Worm (Caenorhabditis elegans) whole organism, young adult: ENCODE measurements around the gene egl-1.

Experiments used
- B0261.1 ChIP-seq: sonication (generic microtip); optimal IDR thresholded peaks from 2 replicates; lab custom pipeline; 2016; ENCODE audit warnings: mild to moderate bottlenecking, missing genetic modification characterization, moderate library complexity, missing compliant biosample characterization
- F33H1.4 ChIP-seq: fragments of 200-800 bp; sonication (Bioruptor generic); IDR thresholded peaks from 2 replicates; pipeline ENCODE4 v1.3.6; 2022; ENCODE audit warnings: missing genetic modification reagents, missing genetic modification characterization, missing compliant biosample characterization
- F37B4.10 ChIP-seq: fragments of 200-800 bp; sonication (Bioruptor generic); IDR thresholded peaks from 2 replicates; pipeline ENCODE4 v1.3.6; 2022; ENCODE audit warnings: missing genetic modification characterization, missing compliant biosample characterization
- F55B11.4 ChIP-seq: sonication (generic microtip); optimal IDR thresholded peaks from 2 replicates; lab custom pipeline; 2016; ENCODE audit warnings: missing compliant biosample characterization, missing genetic modification characterization, borderline replicate concordance; ENCODE audit not compliant: insufficient read depth
- F57A8.1 ChIP-seq: fragments of 200-800 bp; sonication (Bioruptor generic); optimal IDR thresholded peaks from 2 replicates; lab custom pipeline; 2018; ENCODE audit warnings: mild to moderate bottlenecking, missing genetic modification characterization, moderate library complexity, missing compliant biosample characterization
- K12H6.12 ChIP-seq: fragments of 200-800 bp; sonication (Bioruptor generic); optimal IDR thresholded peaks from 2 replicates; lab custom pipeline; 2018; ENCODE audit warnings: mild to moderate bottlenecking, missing genetic modification characterization, missing compliant biosample characterization
- T26A5.8 ChIP-seq: sonication (generic microtip); optimal IDR thresholded peaks from 2 replicates; lab custom pipeline; 2016; ENCODE audit warnings: missing genetic modification characterization, missing compliant biosample characterization
- Y53F4B.3 ChIP-seq: fragments of 200-800 bp; sonication (Bioruptor generic); IDR thresholded peaks from 2 replicates; pipeline ENCODE4 v1.3.6; 2022; ENCODE audit warnings: missing genetic modification reagents, missing genetic modification characterization, missing compliant biosample characterization
- Y53G8AR.9 ChIP-seq: fragments of 200-800 bp; sonication (Bioruptor generic); conservative IDR thresholded peaks from 2 replicates; pipeline ENCODE4 v1.3.6; 2022; ENCODE audit warnings: missing genetic modification reagents, missing genetic modification characterization, missing compliant biosample characterization
- Y67H2A.10 ChIP-seq: fragments of 200-800 bp; sonication (Bioruptor generic); conservative IDR thresholded peaks from 2 replicates; pipeline ENCODE4 v1.3.6; 2022; ENCODE audit warnings: missing genetic modification reagents, missing genetic modification characterization, missing compliant biosample characterization
- aptf-2 ChIP-seq: fragments of 200-800 bp; sonication (Bioruptor generic); conservative IDR thresholded peaks from 2 replicates; pipeline ENCODE4 v1.3.6; 2022; ENCODE audit warnings: missing genetic modification reagents, missing genetic modification characterization, missing compliant biosample characterization
- attf-3 ChIP-seq: fragments of 200-800 bp; sonication (Bioruptor generic); conservative IDR thresholded peaks from 2 replicates; pipeline ENCODE4 v1.3.6; 2022; ENCODE audit warnings: missing genetic modification reagents, missing genetic modification characterization, missing compliant biosample characterization
- attf-5 ChIP-seq: fragments of 200-800 bp; sonication (Bioruptor generic); optimal IDR thresholded peaks from 2 replicates; lab custom pipeline; 2018; ENCODE audit warnings: mild to moderate bottlenecking, missing genetic modification characterization, missing compliant biosample characterization
- attf-6 ChIP-seq: fragments of 200-800 bp; sonication (Bioruptor generic); IDR thresholded peaks from 2 replicates; pipeline ENCODE4 v1.3.6; 2022; ENCODE audit warnings: missing genetic modification reagents, missing genetic modification characterization, missing compliant biosample characterization
- bed-1 ChIP-seq: fragments of 200-800 bp; sonication (Bioruptor generic); IDR thresholded peaks from 2 replicates; pipeline ENCODE4 v1.3.6; 2022; ENCODE audit warnings: missing genetic modification reagents, missing genetic modification characterization, missing compliant biosample characterization
- ccch-3 ChIP-seq: fragments of 200-800 bp; sonication (Bioruptor generic); optimal IDR thresholded peaks from 2 replicates; lab custom pipeline; 2018; ENCODE audit warnings: mild to moderate bottlenecking, missing genetic modification characterization, missing compliant biosample characterization
- ceh-100 ChIP-seq: fragments of 200-800 bp; sonication (Bioruptor generic); IDR thresholded peaks from 2 replicates; pipeline ENCODE4 v1.3.6; 2022; ENCODE audit warnings: missing genetic modification reagents, missing genetic modification characterization, missing compliant biosample characterization
- ceh-27 ChIP-seq: fragments of 200-800 bp; sonication (Bioruptor generic); optimal IDR thresholded peaks from 2 replicates; lab custom pipeline; 2018; ENCODE audit warnings: mild to moderate bottlenecking, missing genetic modification characterization, moderate library complexity, missing compliant biosample characterization
- dpff-1 ChIP-seq: sonication (generic microtip); optimal IDR thresholded peaks from 2 replicates; lab custom pipeline; 2017; ENCODE audit warnings: mild to moderate bottlenecking, missing genetic modification characterization, missing compliant biosample characterization
- egrh-3 ChIP-seq: fragments of 200-800 bp; sonication (Bioruptor generic); IDR thresholded peaks from 2 replicates; pipeline ENCODE4 v1.3.6; 2022; ENCODE audit warnings: missing genetic modification reagents, missing genetic modification characterization, missing compliant biosample characterization
- ekl-4 ChIP-seq: fragments of 200-800 bp; sonication (Bioruptor generic); IDR thresholded peaks from 2 replicates; pipeline ENCODE4 v1.3.6; 2022; ENCODE audit warnings: missing genetic modification reagents, missing genetic modification characterization, missing compliant biosample characterization
- fkh-3 ChIP-seq: sonication (generic microtip); optimal IDR thresholded peaks from 2 replicates; lab custom pipeline; 2016; ENCODE audit warnings: mild to moderate bottlenecking, missing genetic modification characterization, missing compliant biosample characterization
- hmg-20 ChIP-seq: fragments of 200-800 bp; sonication (Bioruptor generic); IDR thresholded peaks from 2 replicates; pipeline ENCODE4 v1.3.6; 2022; ENCODE audit warnings: missing genetic modification reagents, missing genetic modification characterization, missing compliant biosample characterization
- hsf-1 ChIP-seq: fragments of 200-800 bp; sonication (Bioruptor generic); IDR thresholded peaks from 2 replicates; pipeline ENCODE4 v1.3.6; 2022; ENCODE audit warnings: missing genetic modification reagents, missing genetic modification characterization, missing compliant biosample characterization
- madf-10 ChIP-seq: sonication (generic microtip); optimal IDR thresholded peaks from 2 replicates; lab custom pipeline; 2016; ENCODE audit warnings: mild to moderate bottlenecking, missing genetic modification characterization, missing compliant biosample characterization
- madf-6 ChIP-seq: fragments of 200-800 bp; sonication (Bioruptor generic); IDR thresholded peaks from 2 replicates; pipeline ENCODE4 v1.3.6; 2022; ENCODE audit warnings: missing genetic modification reagents, missing genetic modification characterization, missing compliant biosample characterization
- mcd-1 ChIP-seq: fragments of 200-800 bp; sonication (Bioruptor generic); IDR thresholded peaks from 2 replicates; pipeline ENCODE4 v1.3.6; 2022; ENCODE audit warnings: missing genetic modification reagents, missing genetic modification characterization, missing compliant biosample characterization
- mel-28 ChIP-seq: sonication (generic microtip); optimal IDR thresholded peaks from 2 replicates; lab custom pipeline; 2016; ENCODE audit warnings: borderline replicate concordance, mild to moderate bottlenecking, missing genetic modification characterization, missing compliant biosample characterization
- mes-4 ChIP-seq: sonication (generic microtip); optimal IDR thresholded peaks from 2 replicates; lab custom pipeline; 2016; ENCODE audit warnings: missing genotype, missing genetic modification characterization, missing compliant biosample characterization
- mxl-1 ChIP-seq: sonication (generic microtip); optimal IDR thresholded peaks from 2 replicates; lab custom pipeline; 2016; ENCODE audit warnings: missing genetic modification characterization, missing compliant biosample characterization
- nhr-179 ChIP-seq: sonication (generic microtip); optimal IDR thresholded peaks from 2 replicates; lab custom pipeline; 2016; ENCODE audit warnings: mild to moderate bottlenecking, missing genetic modification characterization, missing compliant biosample characterization
- pbrm-1 ChIP-seq: fragments of 200-800 bp; sonication (Bioruptor generic); IDR thresholded peaks from 2 replicates; pipeline ENCODE4 v1.3.6; 2022; ENCODE audit warnings: missing genetic modification reagents, missing genetic modification characterization, missing compliant biosample characterization
- pha-4 ChIP-seq: fragments of 150-350 bp; sonication (generic microtip); optimal IDR thresholded peaks from 2 replicates; lab custom pipeline; 2014; ENCODE audit warnings: missing biosample characterization, missing genetic modification reagents, missing genetic modification characterization
- rec-8 ChIP-seq, 2 experiments: sonication (generic microtip); optimal IDR thresholded peaks; 2 replicates each; lab custom pipeline; 2016; ENCODE audit warnings: mild to moderate bottlenecking in 2 of 2, missing genetic modification characterization in 2 of 2, missing genetic modification reagents in 2 of 2, missing genotype in 2 of 2, missing biosample characterization in 1 of 2, missing compliant biosample characterization in 1 of 2, moderate library complexity in 1 of 2
- rpc-1 ChIP-seq, 2 experiments: fragments of 150-350 bp in 1 of 2; sonication (generic microtip) in 1 of 2; optimal IDR thresholded peaks; 2 replicates each; lab custom pipeline; 2014 to 2018; ENCODE audit warnings: missing biosample characterization in 1 of 2, missing genetic modification characterization in 1 of 2, missing genetic modification reagents in 1 of 2, missing genotype in 1 of 2
- sdz-38 ChIP-seq: sonication (generic microtip); optimal IDR thresholded peaks from 2 replicates; lab custom pipeline; 2016; ENCODE audit warnings: missing genotype, missing genetic modification characterization, missing compliant biosample characterization
- snpc-3.4 ChIP-seq: sonication (generic microtip); optimal IDR thresholded peaks from 2 replicates; lab custom pipeline; 2017; ENCODE audit warnings: missing genetic modification characterization, mild to moderate bottlenecking, missing compliant biosample characterization, antibody characterized with exemption, moderate library complexity, missing genotype, missing genetic modification reagents
- snpc-4 ChIP-seq, 5 experiments: fragments of 150-350 bp in 1 of 5; sonication (generic microtip) in 4 of 5; optimal IDR thresholded peaks; 2 replicates each; lab custom pipeline; 2014 to 2018; ENCODE audit warnings: missing genetic modification characterization in 5 of 5, missing biosample characterization in 3 of 5, antibody characterized with exemption in 2 of 5, mild to moderate bottlenecking in 2 of 5, missing compliant biosample characterization in 2 of 5, missing genotype in 2 of 5, moderate library complexity in 2 of 5, missing genetic modification reagents in 1 of 5
- unc-130 ChIP-seq: sonication (generic microtip); optimal IDR thresholded peaks from 2 replicates; lab custom pipeline; 2016; ENCODE audit warnings: missing genetic modification reagents, missing genetic modification characterization, missing compliant biosample characterization
- xnd-1 ChIP-seq: sonication (generic microtip); optimal IDR thresholded peaks from 2 replicates; lab custom pipeline; 2016; ENCODE audit warnings: missing genotype, missing genetic modification reagents, missing genetic modification characterization, missing compliant biosample characterization
- ztf-18 ChIP-seq: sonication (generic microtip); optimal IDR thresholded peaks from 2 replicates; lab custom pipeline; 2016; ENCODE audit warnings: missing genotype, mild to moderate bottlenecking, missing genetic modification characterization, missing compliant biosample characterization
- ztf-25 ChIP-seq: fragments of 200-800 bp; sonication (Bioruptor generic); IDR thresholded peaks from 2 replicates; pipeline ENCODE4 v1.3.6; 2022; ENCODE audit warnings: missing genetic modification reagents, missing genetic modification characterization, missing compliant biosample characterization
- ztf-28 ChIP-seq: fragments of 200-800 bp; sonication (Bioruptor generic); IDR thresholded peaks from 2 replicates; pipeline ENCODE4 v1.3.6; 2022; ENCODE audit warnings: missing genetic modification reagents, missing genetic modification characterization, missing compliant biosample characterization

Gene egl-1

ce11 chrV:14426013-14426412, 6.1 kb downstream of the egl-1 start:
- no peak for TF ChIP-seq F55B11.4 (tag; lab: Kevin White, UChicago)
- no peak for TF ChIP-seq attf-3 (GFP tag; lab: Robert Waterston, UW)
- no peak for TF ChIP-seq pbrm-1 (GFP tag; lab: Robert Waterston, UW)
- no peak for TF ChIP-seq bed-1 (GFP tag; lab: Robert Waterston, UW)
- no peak for TF ChIP-seq unc-130
- TF ChIP-seq aptf-2 (GFP tag; lab: Robert Waterston, UW), result no peak
- TF ChIP-seq K12H6.12 (tag; lab: Kevin White, UChicago), result no peak
- TF ChIP-seq nhr-179 (tag; lab: Kevin White, UChicago), result no peak
- no peak for TF ChIP-seq hmg-20 (GFP tag; lab: Robert Waterston, UW)
- TF ChIP-seq pha-4 (tag; lab: Kevin White, UChicago), result no peak
- TF ChIP-seq dpff-1 (tag; lab: Kevin White, UChicago), result no peak
- TF ChIP-seq madf-10 (tag; lab: Kevin White, UChicago), result no peak
- no peak for TF ChIP-seq Y67H2A.10 (GFP tag; lab: Robert Waterston, UW)
- TF ChIP-seq sdz-38 (tag; lab: Kevin White, UChicago), result no peak
- no peak for TF ChIP-seq mxl-1
- no peak for TF ChIP-seq B0261.1

DNA sequence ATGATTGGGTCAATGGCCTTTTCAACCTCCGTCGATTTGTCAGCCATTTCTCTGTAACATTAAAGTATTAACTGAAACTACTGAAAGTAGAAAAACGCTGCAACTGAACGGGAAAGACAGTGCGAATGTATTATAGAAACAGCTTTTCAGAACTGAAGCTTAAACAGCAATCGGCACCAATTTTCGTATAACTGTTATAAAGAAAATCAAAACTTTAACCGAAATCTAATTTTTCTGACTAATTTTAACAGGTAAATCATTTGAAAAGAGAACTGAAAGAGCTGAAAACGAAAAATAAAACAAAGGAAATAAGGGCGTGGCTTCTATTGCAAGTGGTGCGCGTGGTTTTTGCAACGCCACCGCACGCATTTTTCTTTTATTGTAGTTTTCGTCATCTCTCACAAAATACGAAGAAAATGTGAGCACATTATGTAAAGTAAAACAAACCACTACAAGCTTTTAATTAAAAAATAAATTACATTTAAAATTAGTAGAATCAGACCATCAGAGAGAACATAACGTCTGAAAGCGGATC, 7.1 kb downstream of the egl-1 start, which contains the start of gene rrsr-1:
Gene rrsr-1 (minus strand): TSS at position 51 of the 535 bp plus-strand sequence.
- TF ChIP-seq ceh-100 (peak; percentile 78), snpc-3.4 (tag; lab: Kevin White, UChicago) (peak; percentile 14), mcd-1 (GFP tag; lab: Robert Waterston, UW) (0 out of 2 replicates have a peak, but pooled peaks have one; percentile 20), rpc-1 (optimal IDR thresholded peaks at IDR 0.05; lab: Kevin White, UChicago) (peak; percentile 11), rpc-1 (tag; optimal IDR thresholded peaks at IDR 0.05; lab: Kevin White, UChicago) (no peak), hsf-1 (GFP tag; lab: Robert Waterston, UW) (no peak), madf-6 (GFP tag; lab: Robert Waterston, UW) (peak; percentile 31; the same call in 1 of the 2 replicates), ztf-28 (GFP tag; lab: Robert Waterston, UW) (no peak)
- TF ChIP-seq, all 124 proteins: peak for 5

ce11 chrV:14423268-14423667, 8.9 kb downstream of the egl-1 start, which contains the start of gene rpoa-12:
Gene rpoa-12, minus strand, starts transcription at chrV:14423304.
- TF ChIP-seq Y53F4B.3 (GFP tag; lab: Robert Waterston, UW), result no peak
- TF ChIP-seq hmg-20 (GFP tag; lab: Robert Waterston, UW), result no peak
- TF ChIP-seq ceh-27, result peak; percentile 39
- peak; percentile 88 for TF ChIP-seq ceh-100
- no peak for TF ChIP-seq rec-8 (tag; optimal IDR thresholded peaks at IDR 0.05; lab: Kevin White, UChicago)
- TF ChIP-seq egrh-3 (GFP tag; lab: Robert Waterston, UW), result no peak
- no peak for TF ChIP-seq mel-28 (tag; lab: Kevin White, UChicago)
- TF ChIP-seq K12H6.12 (tag; lab: Kevin White, UChicago), result peak; percentile 17
- TF ChIP-seq snpc-4 (GFP tag; optimal IDR thresholded peaks at IDR 0.05; lab: Kevin White, UChicago), result no peak
- peak in 1 of 4 experiments; percentile 42 for TF ChIP-seq snpc-4 (tag; optimal IDR thresholded peaks at IDR 0.05; lab: Kevin White, UChicago)
- TF ChIP-seq xnd-1 (tag; lab: Kevin White, UChicago), result no peak
- no peak for TF ChIP-seq fkh-3 (tag; lab: Kevin White, UChicago)
- TF ChIP-seq mcd-1 (GFP tag; lab: Robert Waterston, UW), result peak; percentile 42; the same call in 1 of the 2 replicates
- TF ChIP-seq F57A8.1, result no peak
- TF ChIP-seq mes-4 (tag; lab: Kevin White, UChicago), result no peak
- no peak for TF ChIP-seq T26A5.8 (tag; lab: Kevin White, UChicago)
- 0 out of 2 replicates have a peak, but pooled peaks have one; percentile 23 for TF ChIP-seq ztf-25
- TF ChIP-seq F33H1.4 (GFP tag; lab: Robert Waterston, UW), result no peak
- 0 out of 2 replicates have a peak, but pooled peaks have one; percentile 38 for TF ChIP-seq hsf-1 (GFP tag; lab: Robert Waterston, UW)
- TF ChIP-seq attf-5 (GFP tag; lab: Kevin White, UChicago), result peak; percentile 8
- TF ChIP-seq ztf-18 (tag; lab: Kevin White, UChicago), result peak; percentile 5
- no peak for TF ChIP-seq F37B4.10 (GFP tag; lab: Robert Waterston, UW)
- no peak for TF ChIP-seq Y53G8AR.9
- no peak for TF ChIP-seq ccch-3 (GFP tag; lab: Kevin White, UChicago)
- 0 out of 2 replicates have a peak, but pooled peaks have one; percentile 10 for TF ChIP-seq attf-6
- TF ChIP-seq ekl-4, result 0 out of 2 replicates have a peak, but pooled peaks have one; percentile 34
- peak; percentile 8 for TF ChIP-seq unc-130
